Worm (Caenorhabditis elegans) whole organism, L4/young adult: ENCODE data around the gene ogt-1.
"Not testable (repeated sequence)": the region's sequence is repeated elsewhere in the genome, so short reads cannot be mapped to it uniquely, and the experiment has no call there.

Source experiments
- W03F9.2 ChIP-seq: fragments of 150-350 bp; optimal IDR thresholded peaks from 2 replicates; lab custom pipeline; 2014; ENCODE audit warnings: missing biosample characterization, missing genetic modification characterization
- dao-5 ChIP-seq: sonication (generic microtip); optimal IDR thresholded peaks from 2 replicates; lab custom pipeline; 2016; ENCODE audit warnings: missing genotype, missing genetic modification characterization, moderate library complexity, missing compliant biosample characterization
- him-1 ChIP-seq: sonication (generic microtip); optimal IDR thresholded peaks from 2 replicates; lab custom pipeline; 2016; ENCODE audit warnings: missing genotype, missing genetic modification reagents, missing genetic modification characterization, missing compliant biosample characterization

The ogt-1 gene

DNA sequence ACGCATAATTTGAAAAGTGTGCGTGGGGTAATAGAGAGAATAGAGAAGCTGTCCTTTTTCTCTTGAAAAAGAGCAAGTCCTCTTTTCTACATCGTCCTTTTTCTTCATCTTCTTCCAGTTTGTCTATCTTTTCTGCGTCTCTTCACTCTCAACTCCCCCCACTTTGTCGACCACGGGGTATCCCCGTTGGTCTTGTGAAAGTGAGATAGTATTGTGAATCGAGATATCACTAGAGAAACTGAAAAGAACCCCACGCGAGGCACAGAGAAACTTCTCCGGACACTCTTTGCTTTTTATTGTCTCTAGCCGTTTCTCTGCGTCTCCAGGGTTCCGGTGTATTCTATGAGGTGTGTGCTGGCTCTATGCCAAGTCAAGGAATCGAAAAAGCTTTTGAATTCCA lies 2.0 kb upstream of the ogt-1 start:
- TF ChIP-seq dao-5 (no peak), W03F9.2 (tag; lab: Kevin White, UChicago) (peak; percentile 51), him-1 (peak; percentile 88)

DNA sequence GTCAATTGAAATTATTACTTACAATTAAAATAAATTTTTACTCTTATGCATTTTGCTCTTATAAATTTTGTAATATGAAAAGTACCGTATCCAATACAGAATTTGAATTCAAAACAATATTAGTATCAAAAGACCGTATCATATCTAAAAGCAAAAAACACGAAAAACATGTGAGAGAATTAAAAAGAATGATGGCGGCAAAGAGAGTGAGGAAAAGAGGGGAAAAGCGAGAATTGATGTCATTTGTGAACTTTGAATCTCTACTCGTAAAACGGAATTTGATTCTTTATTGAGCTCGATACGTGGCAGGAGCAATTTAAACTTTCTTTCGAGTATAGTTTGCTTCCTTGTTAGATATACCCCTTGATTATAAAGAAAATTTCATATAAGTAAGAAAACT lies 929 bp upstream of the ogt-1 start:
- TF ChIP-seq dao-5, result no peak
- no peak for TF ChIP-seq him-1
- no peak for TF ChIP-seq W03F9.2 (tag; lab: Kevin White, UChicago)

DNA sequence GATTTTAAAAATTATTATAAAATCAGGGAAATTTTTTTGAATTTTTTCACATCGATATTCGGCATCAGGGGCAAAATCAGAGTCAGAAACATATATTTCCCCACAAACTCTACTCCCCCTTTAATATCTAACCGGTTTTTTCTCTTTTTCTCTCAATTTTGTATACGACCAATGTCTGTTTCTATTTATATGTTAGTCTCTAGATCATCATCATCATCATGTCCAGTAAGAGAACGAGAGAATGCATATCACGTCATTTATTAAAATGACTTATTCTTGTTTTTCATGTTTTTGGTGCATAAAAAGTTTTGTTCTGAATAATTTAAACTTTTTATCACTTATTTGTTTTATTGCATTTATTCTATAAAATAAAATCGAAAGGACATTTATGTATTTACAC lies 1.0 kb downstream of the ogt-1 start:
- TF ChIP-seq dao-5 (no peak), him-1 (no peak), W03F9.2 (tag; lab: Kevin White, UChicago) (no peak)

DNA sequence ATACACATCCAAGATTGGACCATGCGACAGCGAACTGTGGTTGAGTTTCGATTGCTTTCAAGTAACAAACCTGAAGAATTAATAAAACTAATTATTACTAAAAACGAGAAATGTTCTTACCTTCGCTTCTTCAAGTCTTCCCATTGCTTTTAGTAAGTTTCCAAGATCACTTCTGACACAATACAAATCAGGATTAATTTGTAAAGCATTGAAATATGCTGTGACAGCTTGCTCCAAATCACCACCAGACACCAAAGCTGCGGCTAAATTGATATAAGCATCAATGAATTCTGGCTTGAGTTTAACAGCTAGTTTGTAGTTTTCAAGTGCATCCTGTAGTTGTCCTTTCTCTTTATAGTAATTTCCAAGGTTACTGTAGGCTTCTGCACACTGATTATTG lies 3.4 kb downstream of the ogt-1 start:
- TF ChIP-seq dao-5 (no peak), him-1 (no peak), W03F9.2 (tag; lab: Kevin White, UChicago) (no peak)

DNA sequence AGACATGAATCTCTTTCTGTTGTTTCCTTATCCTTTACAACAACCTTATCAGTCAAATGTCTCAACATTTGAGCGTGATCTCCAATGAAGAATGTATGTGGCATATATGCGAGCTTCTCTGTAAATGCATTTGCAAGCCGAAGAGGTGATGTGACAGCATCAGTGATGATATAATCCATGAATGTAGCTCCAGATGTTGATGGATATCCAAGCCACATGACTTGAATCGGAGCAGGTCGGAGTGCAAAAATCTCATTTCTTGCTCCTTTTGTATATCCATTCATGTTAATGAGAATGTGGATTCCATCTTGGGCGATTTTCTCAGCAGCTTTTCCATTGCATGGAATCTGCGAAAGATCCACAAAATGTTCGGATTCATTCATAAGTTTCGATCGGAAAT lies 5.4 kb downstream of the ogt-1 start:
- TF ChIP-seq dao-5 (no peak), W03F9.2 (tag; lab: Kevin White, UChicago) (no peak), him-1 (no peak)

DNA sequence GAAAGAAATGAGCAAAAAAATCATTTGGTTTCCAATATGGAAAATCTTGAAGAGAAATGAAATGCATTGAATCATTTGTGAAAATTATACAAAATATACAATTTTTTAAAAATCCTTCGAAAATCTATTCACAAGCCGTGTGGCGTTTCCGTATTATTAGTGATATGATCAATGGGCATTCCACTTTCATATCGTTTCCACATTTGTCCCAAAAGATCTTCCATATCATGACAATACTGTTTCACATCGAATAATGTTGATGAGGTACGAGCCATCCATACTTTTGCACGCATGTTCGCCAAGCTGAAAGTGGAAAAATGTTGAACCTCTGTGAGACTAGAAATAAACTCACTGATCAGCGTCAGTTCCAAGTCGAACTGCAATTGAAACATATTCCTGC lies 7.3 kb downstream of the ogt-1 start:
- no peak for TF ChIP-seq him-1
- no peak for TF ChIP-seq W03F9.2 (tag; lab: Kevin White, UChicago)
- TF ChIP-seq dao-5, result no peak

DNA sequence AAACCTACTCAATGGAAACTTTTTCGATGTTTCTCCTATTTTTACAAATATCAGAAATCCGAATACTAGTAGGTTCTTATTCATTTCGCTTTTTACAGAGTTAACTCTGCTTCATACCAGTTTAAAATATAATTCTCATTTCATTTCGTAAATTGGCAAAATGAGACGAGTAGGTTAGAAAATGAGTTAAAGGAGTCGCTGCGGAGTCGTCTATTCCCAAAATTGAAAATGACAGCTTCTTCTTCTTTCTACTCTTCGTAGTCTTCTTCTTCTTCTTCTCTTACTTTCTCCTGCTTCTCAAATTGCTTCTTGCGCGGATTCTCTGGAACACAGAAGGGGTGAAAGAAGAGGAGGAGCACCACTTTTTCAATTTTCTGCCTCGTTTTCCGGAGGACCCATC lies 8.8 kb downstream of the ogt-1 start, which contains the start of gene glr-2:
glr-2 (minus strand) TSS at position 211 of the 400 bp plus-strand sequence.
- TF ChIP-seq dao-5, result no peak
- no peak for TF ChIP-seq him-1
- no peak for TF ChIP-seq W03F9.2 (tag; lab: Kevin White, UChicago)

DNA sequence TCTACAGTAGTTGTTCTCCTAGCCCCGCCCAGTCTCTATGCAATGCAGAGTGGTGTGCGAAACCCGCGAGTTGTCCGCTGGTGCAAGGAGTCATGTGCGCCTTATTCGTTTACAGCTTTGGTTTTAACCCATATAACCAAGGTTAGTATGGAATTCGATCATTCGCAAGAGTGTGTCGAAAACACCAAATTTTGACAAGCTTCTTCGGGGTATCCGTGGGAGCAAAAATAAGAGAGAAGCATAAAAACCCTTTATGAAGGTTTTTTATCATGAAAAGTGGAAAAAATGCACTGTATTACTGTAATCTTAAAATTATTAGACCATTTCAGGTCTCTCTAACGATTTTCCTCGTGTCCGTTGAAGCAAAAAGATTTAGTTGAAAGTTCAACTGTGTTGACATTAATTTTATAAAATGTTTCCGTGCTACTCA lies 11.4 kb downstream of the ogt-1 start:
- TF ChIP-seq him-1 (no peak), W03F9.2 (tag; lab: Kevin White, UChicago) (no peak), dao-5 (no peak)

DNA sequence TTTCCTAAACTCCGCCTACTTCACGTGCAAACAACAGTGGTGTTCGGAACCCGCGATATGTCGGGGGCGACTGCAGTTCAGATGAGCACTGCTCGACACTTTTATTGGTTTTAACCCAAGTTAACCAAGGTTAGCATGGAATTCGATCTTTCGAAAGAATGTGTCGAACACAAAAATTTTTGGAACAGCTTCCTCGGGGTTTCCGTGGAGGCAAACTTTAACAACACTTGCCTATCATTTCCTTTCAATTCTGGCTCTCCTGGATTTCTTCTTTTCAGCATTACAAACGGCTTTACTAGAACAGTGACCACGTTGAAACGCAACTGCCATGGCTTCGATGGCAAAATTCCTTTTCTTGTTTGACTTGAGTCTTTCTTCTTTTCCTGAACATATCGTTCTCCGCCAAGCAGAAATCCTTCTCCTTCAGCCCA lies 12.3 kb downstream of the ogt-1 start:
- TF ChIP-seq W03F9.2 (tag; lab: Kevin White, UChicago) (peak; percentile 66), dao-5 (no peak), him-1 (no peak)

DNA sequence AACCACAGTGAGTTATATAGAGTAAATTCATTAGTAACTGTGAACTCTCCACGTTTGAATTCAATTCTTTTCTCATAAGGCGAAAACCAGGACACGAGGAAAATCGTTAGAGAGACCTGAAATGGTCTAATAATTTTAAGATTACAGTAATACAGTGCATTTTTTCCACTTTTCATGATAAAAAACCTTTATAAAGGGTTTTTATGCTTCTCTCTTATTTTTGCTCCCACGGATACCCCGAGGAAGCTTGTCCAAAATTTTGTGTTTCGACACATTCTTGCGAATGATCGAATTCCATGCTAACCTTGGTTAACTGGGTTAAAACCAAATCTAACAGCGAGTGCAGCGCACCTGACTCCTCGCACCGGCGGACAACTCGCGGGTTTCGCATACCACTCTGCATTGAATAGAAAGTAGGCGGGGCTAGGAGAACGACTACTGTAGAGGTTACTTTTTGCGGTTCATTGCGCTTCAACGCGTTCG lies 13.3 kb downstream of the ogt-1 start:
- no peak for TF ChIP-seq him-1
- TF ChIP-seq dao-5, result no peak
- TF ChIP-seq W03F9.2 (tag; lab: Kevin White, UChicago), result no peak

DNA sequence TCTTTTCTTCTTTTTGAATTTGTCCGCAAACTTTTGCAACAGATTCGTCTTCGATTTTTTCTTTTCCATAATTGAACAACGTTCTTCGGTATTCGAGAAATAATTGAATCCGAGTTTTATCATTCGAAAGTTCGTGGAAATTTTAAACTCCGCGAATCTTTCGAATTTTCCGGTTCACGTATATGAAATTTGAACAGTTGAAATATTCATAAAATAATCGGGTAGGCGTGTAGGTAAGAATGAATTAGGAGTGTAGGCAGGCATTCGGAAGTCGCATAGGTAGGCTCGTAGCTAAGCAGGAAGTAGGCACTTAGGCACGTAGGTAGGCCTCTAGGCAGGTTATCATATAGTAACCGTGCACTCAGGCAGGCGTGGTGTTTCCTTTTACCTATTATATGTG lies 15.4 kb downstream of the ogt-1 start, which contains the start of gene B0280.11:
B0280.11 (minus strand) TSS at position 101 of the 400 bp plus-strand sequence.
- no peak for TF ChIP-seq dao-5
- TF ChIP-seq W03F9.2 (tag; lab: Kevin White, UChicago), result no peak
- no peak for TF ChIP-seq him-1

DNA sequence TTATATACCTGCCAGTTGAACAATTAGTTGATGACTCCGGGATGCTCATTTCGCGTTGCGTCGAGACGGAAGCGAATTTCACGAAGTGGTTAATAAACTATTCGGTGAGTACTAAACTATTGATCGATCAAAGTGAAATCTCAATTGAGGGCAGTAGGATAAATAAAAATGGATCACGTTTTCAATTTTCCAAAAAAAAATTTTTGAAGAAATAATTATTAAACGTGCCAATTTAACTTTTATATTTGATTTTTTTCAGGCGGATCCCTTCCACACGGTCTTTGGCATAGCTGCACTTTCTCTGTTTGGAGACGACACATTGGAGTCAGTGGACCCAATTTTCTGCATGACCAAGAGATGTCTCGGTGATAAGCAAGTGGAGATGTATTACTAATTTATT lies 17.6 kb downstream of the ogt-1 start, which contains the start of gene B0280.17:
B0280.17 (minus strand) TSS at position 101 of the 400 bp plus-strand sequence.
- TF ChIP-seq W03F9.2 (tag; lab: Kevin White, UChicago), result no peak
- no peak for TF ChIP-seq dao-5
- no peak for TF ChIP-seq him-1

DNA sequence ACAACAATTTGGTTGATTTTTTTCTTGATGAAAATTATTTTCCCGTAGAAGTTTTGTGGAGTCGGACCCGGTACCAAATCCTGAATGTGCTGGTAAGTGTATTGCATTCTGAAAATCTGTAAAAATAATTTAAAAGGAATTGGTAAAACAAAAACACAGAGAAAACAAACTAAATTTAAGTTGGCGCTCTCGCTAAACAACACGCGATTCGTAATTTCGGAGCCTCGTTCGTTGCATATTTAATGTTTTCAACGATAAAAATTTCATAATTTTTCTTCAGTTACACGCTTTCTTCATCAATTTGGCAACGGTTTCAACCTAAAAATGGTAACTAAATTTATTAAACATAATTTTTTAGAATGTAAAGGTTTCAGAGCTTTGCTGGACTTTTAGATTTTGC lies 20.0 kb downstream of the ogt-1 start, which contains the start of the genes pot-1 and ggtb-1:
pot-1 (minus strand) TSS at position 120 of the 400 bp plus-strand sequence.
ggtb-1 (plus strand) TSS at position 208 of the 400 bp plus-strand sequence.
- TF ChIP-seq W03F9.2 (tag; lab: Kevin White, UChicago) (no peak), him-1 (no peak), dao-5 (no peak)

DNA sequence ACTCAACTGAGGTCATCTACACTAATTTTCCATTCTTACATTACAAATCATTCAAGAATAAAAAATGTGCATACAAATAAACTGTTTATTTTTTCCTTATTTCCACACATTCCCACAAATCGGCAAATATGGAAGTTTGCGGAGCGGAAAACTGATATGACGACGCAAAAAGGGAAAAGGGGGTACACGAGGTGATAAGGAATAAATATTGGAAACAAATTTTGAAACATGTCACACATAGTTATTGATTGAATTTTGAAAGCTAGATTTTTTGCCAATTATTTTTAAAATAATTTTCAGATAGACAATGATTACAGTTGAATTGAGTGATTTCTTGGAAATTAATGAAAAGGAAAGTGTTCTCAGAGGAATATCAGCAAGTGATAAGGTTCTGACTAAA lies 25.0 kb downstream of the ogt-1 start, which contains the start of gene viro-2:
viro-2 (plus strand) TSS at position 301 of the 400 bp plus-strand sequence.
- TF ChIP-seq him-1; dao-5; W03F9.2 (tag; lab: Kevin White, UChicago): not testable (repeated sequence)

DNA sequence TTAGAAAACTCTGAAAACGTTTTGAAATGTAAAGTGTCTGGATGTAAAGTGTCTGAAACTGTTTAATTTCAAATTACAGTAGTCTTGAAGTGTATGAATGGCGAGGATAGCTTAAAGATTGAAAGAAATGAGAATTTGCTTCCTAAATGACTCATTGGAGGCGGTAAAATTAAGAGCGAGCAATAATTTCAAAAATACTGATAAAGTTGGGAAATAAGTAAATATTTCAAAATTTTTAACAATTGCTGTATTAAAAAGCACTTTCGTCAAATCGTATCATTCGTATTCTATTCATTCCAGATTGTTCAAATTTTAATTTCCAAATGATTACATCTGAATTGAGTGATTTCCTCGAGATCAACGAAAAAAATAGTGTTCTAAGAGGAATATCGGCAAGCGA lies 29.2 kb downstream of the ogt-1 start, which contains the start of gene B0280.2:
B0280.2 (plus strand) TSS at position 301 of the 400 bp plus-strand sequence.
- TF ChIP-seq W03F9.2 (tag; lab: Kevin White, UChicago) (no peak), him-1 (no peak), dao-5 (no peak)

DNA sequence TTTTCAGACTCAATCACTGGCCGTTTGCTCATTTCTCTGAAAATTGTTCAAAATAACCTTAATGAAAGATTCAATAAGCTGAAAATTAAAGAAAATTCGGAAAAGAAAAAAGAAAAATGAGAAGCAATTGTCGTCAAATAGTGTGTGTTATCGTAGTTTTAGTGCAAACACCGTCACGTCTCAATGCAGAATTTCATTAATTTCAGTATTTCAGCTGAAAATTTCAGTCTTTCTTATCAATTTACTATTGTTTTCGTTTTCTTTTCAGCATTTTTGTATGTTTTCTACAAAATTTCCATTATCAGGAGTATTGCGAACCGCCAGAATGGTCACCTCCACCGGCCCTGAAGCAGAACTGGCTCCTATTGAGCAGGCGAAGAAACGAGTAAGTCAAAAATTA lies 30.7 kb downstream of the ogt-1 start, which contains the start of the genes B0280.9 and rpia-1:
B0280.9 (minus strand) TSS at position 36 of the 400 bp plus-strand sequence.
rpia-1 (plus strand) TSS at position 269 of the 400 bp plus-strand sequence.
- TF ChIP-seq dao-5 (no peak), W03F9.2 (tag; lab: Kevin White, UChicago) (peak; percentile 59), him-1 (no peak)
